Fruit fly (Drosophila melanogaster) whole organism, prepupa: ENCODE measurements around the gene ome.

Experiments used
- Blimp-1 ChIP-seq: fragments of 200-800 bp; sonication (Bioruptor generic); optimal IDR thresholded peaks from 3 replicates; lab custom pipeline; 2017; ENCODE audit warnings: missing biosample characterization, missing genetic modification characterization, mild to moderate bottlenecking, moderate library complexity, missing genetic modification reagents
- CG10631 ChIP-seq: fragments of 200-800 bp; sonication (Bioruptor generic); optimal IDR thresholded peaks from 2 replicates; lab custom pipeline; 2016; ENCODE audit warnings: missing biosample characterization, missing genetic modification characterization
- CG10669 ChIP-seq: fragments of 200-800 bp; sonication (Bioruptor generic); optimal IDR thresholded peaks from 3 replicates; lab custom pipeline; 2018; ENCODE audit warnings: missing biosample characterization, mild to moderate bottlenecking, missing genetic modification characterization, moderate library complexity
- CG15336 ChIP-seq: fragments of 200-800 bp; sonication (Bioruptor generic); IDR thresholded peaks from 2 replicates; pipeline ENCODE4 v1.3.6; 2022; ENCODE audit warnings: missing biosample characterization, missing genetic modification characterization
- CG1621 ChIP-seq: fragments of 200-800 bp; sonication (Bioruptor generic); optimal IDR thresholded peaks from 3 replicates; lab custom pipeline; 2018; ENCODE audit warnings: missing biosample characterization, mild to moderate bottlenecking, missing genetic modification characterization
- CG16779 ChIP-seq: fragments of 200-800 bp; sonication (Bioruptor generic); optimal IDR thresholded peaks from 3 replicates; lab custom pipeline; 2017; ENCODE audit warnings: missing biosample characterization, mild to moderate bottlenecking, missing genetic modification characterization
- CG3032 ChIP-seq: fragments of 200-800 bp; optimal IDR thresholded peaks from 2 replicates; lab custom pipeline; 2019; ENCODE audit warnings: missing biosample characterization, mild to moderate bottlenecking, missing genetic modification characterization, moderate library complexity
- CG32006 ChIP-seq: fragments of 200-800 bp; sonication (Bioruptor generic); optimal IDR thresholded peaks from 3 replicates; lab custom pipeline; 2017; ENCODE audit warnings: missing biosample characterization, mild to moderate bottlenecking, missing genetic modification characterization
- CG34406 ChIP-seq: fragments of 200-800 bp; sonication (Bioruptor generic); optimal IDR thresholded peaks from 3 replicates; lab custom pipeline; 2016; ENCODE audit warnings: missing biosample characterization, missing genetic modification characterization
- CG3919 ChIP-seq: fragments of 200-800 bp; sonication (Bioruptor generic); optimal IDR thresholded peaks from 3 replicates; lab custom pipeline; 2016; ENCODE audit warnings: missing biosample characterization, missing genetic modification characterization
- CG4318 ChIP-seq: fragments of 200-800 bp; sonication (Bioruptor generic); optimal IDR thresholded peaks from 3 replicates; lab custom pipeline; 2017; ENCODE audit warnings: missing biosample characterization, mild to moderate bottlenecking, missing genetic modification characterization
- CG6163 ChIP-seq: fragments of 200-800 bp; sonication (Bioruptor generic); IDR thresholded peaks from 3 replicates; pipeline ENCODE4 v1.3.6; 2022; ENCODE audit warnings: missing biosample characterization, missing genetic modification characterization
- CG6276 ChIP-seq: fragments of 200-800 bp; sonication (Bioruptor generic); optimal IDR thresholded peaks from 2 replicates; lab custom pipeline; 2017; ENCODE audit warnings: missing biosample characterization, mild to moderate bottlenecking, missing genetic modification characterization
- CG6792 ChIP-seq: fragments of 200-800 bp; sonication (Bioruptor generic); optimal IDR thresholded peaks from 3 replicates; lab custom pipeline; 2016; ENCODE audit warnings: missing biosample characterization, missing genetic modification characterization
- CG6808 ChIP-seq: fragments of 200-800 bp; sonication (Bioruptor generic); optimal IDR thresholded peaks from 3 replicates; lab custom pipeline; 2017; ENCODE audit warnings: missing biosample characterization, missing genetic modification characterization, mild to moderate bottlenecking, moderate library complexity, missing genetic modification reagents
- CG7368 ChIP-seq: fragments of 200-800 bp; sonication (Bioruptor generic); optimal IDR thresholded peaks from 3 replicates; lab custom pipeline; 2016; ENCODE audit warnings: missing biosample characterization, missing genetic modification characterization
- CG8119 ChIP-seq: fragments of 200-800 bp; sonication (Bioruptor generic); IDR thresholded peaks from 3 replicates; pipeline ENCODE4 v1.3.6; 2022; ENCODE audit warnings: missing biosample characterization, missing genetic modification characterization
- CG8319 ChIP-seq: fragments of 200-800 bp; sonication (Bioruptor generic); optimal IDR thresholded peaks from 3 replicates; lab custom pipeline; 2016; ENCODE audit warnings: missing biosample characterization, missing genetic modification characterization
- CG8632 ChIP-seq: fragments of 200-800 bp; sonication (Bioruptor generic); optimal IDR thresholded peaks from 3 replicates; lab custom pipeline; 2016; ENCODE audit warnings: missing biosample characterization, missing genetic modification characterization
- CG9139 ChIP-seq: fragments of 200-800 bp; sonication (Bioruptor generic); optimal IDR thresholded peaks from 3 replicates; lab custom pipeline; 2017; ENCODE audit warnings: missing biosample characterization, mild to moderate bottlenecking, missing genetic modification characterization
- Eip93F ChIP-seq: fragments of 200-800 bp; sonication (Bioruptor generic); optimal IDR thresholded peaks from 2 replicates; lab custom pipeline; 2016; ENCODE audit warnings: missing biosample characterization, mild to moderate bottlenecking, missing genetic modification characterization
- Ets21C ChIP-seq: fragments of 200-800 bp; sonication (Bioruptor generic); optimal IDR thresholded peaks from 3 replicates; lab custom pipeline; 2016; ENCODE audit warnings: missing biosample characterization, missing genetic modification characterization
- Ets96B ChIP-seq: fragments of 200-800 bp; optimal IDR thresholded peaks from 2 replicates; lab custom pipeline; 2019; ENCODE audit warnings: missing biosample characterization, mild to moderate bottlenecking, missing genetic modification characterization, moderate library complexity
- Gug ChIP-seq: fragments of 200-800 bp; sonication (Bioruptor generic); IDR thresholded peaks from 2 replicates; pipeline ENCODE4 v1.3.6; 2022; ENCODE audit warnings: missing biosample characterization, missing genetic modification characterization
- Hr39 ChIP-seq: fragments of 200-800 bp; sonication (Bioruptor generic); optimal IDR thresholded peaks from 2 replicates; lab custom pipeline; 2016; ENCODE audit warnings: missing biosample characterization, missing genetic modification characterization
- Lpt ChIP-seq: fragments of 200-800 bp; sonication (Bioruptor generic); optimal IDR thresholded peaks from 3 replicates; lab custom pipeline; 2016; ENCODE audit warnings: missing biosample characterization, missing genetic modification characterization
- Met ChIP-seq: fragments of 200-800 bp; sonication (Bioruptor generic); optimal IDR thresholded peaks from 3 replicates; lab custom pipeline; 2016; ENCODE audit warnings: missing biosample characterization, missing genetic modification characterization
- OdsH ChIP-seq: fragments of 200-800 bp; sonication (Bioruptor generic); optimal IDR thresholded peaks from 3 replicates; lab custom pipeline; 2016; ENCODE audit warnings: missing biosample characterization, missing genetic modification characterization
- Smox ChIP-seq: fragments of 200-800 bp; sonication (Bioruptor generic); optimal IDR thresholded peaks from 3 replicates; lab custom pipeline; 2016; ENCODE audit warnings: missing biosample characterization, missing genetic modification characterization
- Sox102F ChIP-seq: fragments of 200-800 bp; sonication (Bioruptor generic); optimal IDR thresholded peaks from 2 replicates; lab custom pipeline; 2016; ENCODE audit warnings: missing biosample characterization, mild to moderate bottlenecking, missing genetic modification characterization
- Sox15 ChIP-seq: fragments of 200-800 bp; sonication (Bioruptor generic); optimal IDR thresholded peaks from 3 replicates; lab custom pipeline; 2016; ENCODE audit warnings: missing biosample characterization, missing genetic modification characterization
- achi ChIP-seq: fragments of 200-800 bp; sonication (Bioruptor generic); optimal IDR thresholded peaks from 3 replicates; lab custom pipeline; 2016; ENCODE audit warnings: missing biosample characterization, missing genetic modification characterization
- acj6 ChIP-seq: fragments of 200-800 bp; sonication (Bioruptor generic); optimal IDR thresholded peaks from 3 replicates; lab custom pipeline; 2016; ENCODE audit warnings: missing biosample characterization, missing genetic modification characterization
- cyc ChIP-seq: fragments of 200-800 bp; sonication (Bioruptor generic); optimal IDR thresholded peaks from 3 replicates; lab custom pipeline; 2016; ENCODE audit warnings: missing biosample characterization, missing genetic modification characterization
- dsx ChIP-seq: fragments of 200-800 bp; optimal IDR thresholded peaks from 3 replicates; lab custom pipeline; 2019; ENCODE audit warnings: missing biosample characterization, mild to moderate bottlenecking, missing genetic modification characterization, moderate library complexity; ENCODE audit not compliant: poor library complexity, severe bottlenecking
- eg ChIP-seq: fragments of 200-800 bp; sonication (Bioruptor generic); IDR thresholded peaks from 3 replicates; pipeline ENCODE4 v1.3.6; 2022; ENCODE audit warnings: missing biosample characterization, missing genetic modification characterization
- esn ChIP-seq: fragments of 200-800 bp; sonication (Bioruptor generic); optimal IDR thresholded peaks from 2 replicates; lab custom pipeline; 2016; ENCODE audit warnings: missing biosample characterization, mild to moderate bottlenecking, missing genetic modification characterization, moderate library complexity
- fd59A ChIP-seq: fragments of 200-800 bp; sonication (Bioruptor generic); optimal IDR thresholded peaks from 2 replicates; lab custom pipeline; 2017; ENCODE audit warnings: missing biosample characterization, mild to moderate bottlenecking, missing genetic modification characterization, missing genetic modification reagents
- fd85E ChIP-seq: fragments of 200-800 bp; sonication (Bioruptor generic); optimal IDR thresholded peaks from 3 replicates; lab custom pipeline; 2016; ENCODE audit warnings: missing biosample characterization, missing genetic modification characterization
- fkh ChIP-seq: fragments of 200-800 bp; sonication (Bioruptor generic); optimal IDR thresholded peaks from 3 replicates; lab custom pipeline; 2017; ENCODE audit warnings: missing biosample characterization, mild to moderate bottlenecking, missing genetic modification characterization, moderate library complexity
- lz ChIP-seq: fragments of 200-800 bp; sonication (Bioruptor generic); optimal IDR thresholded peaks from 3 replicates; lab custom pipeline; 2016; ENCODE audit warnings: missing biosample characterization, missing genetic modification characterization
- net ChIP-seq: fragments of 200-800 bp; sonication (Bioruptor generic); optimal IDR thresholded peaks from 3 replicates; lab custom pipeline; 2016; ENCODE audit warnings: missing biosample characterization, missing genetic modification characterization
- pdm3 ChIP-seq: fragments of 200-800 bp; sonication (Bioruptor generic); optimal IDR thresholded peaks from 3 replicates; lab custom pipeline; 2016; ENCODE audit warnings: missing biosample characterization, missing genetic modification characterization
- salr ChIP-seq, 2 experiments: fragments of 200-800 bp; sonication (Bioruptor generic); optimal IDR thresholded peaks; 3 replicates each; lab custom pipeline; 2016 to 2018; ENCODE audit warnings: missing biosample characterization in 2 of 2, missing genetic modification characterization in 2 of 2, mild to moderate bottlenecking in 1 of 2
- spab ChIP-seq: fragments of 200-800 bp; sonication (Bioruptor generic); optimal IDR thresholded peaks from 2 replicates; lab custom pipeline; 2017; ENCODE audit warnings: missing biosample characterization, mild to moderate bottlenecking, missing genetic modification characterization, missing genetic modification reagents
- ss ChIP-seq, 2 experiments: fragments of 200-800 bp; sonication (Bioruptor generic); optimal IDR thresholded peaks; 2 replicates in 1 of 2; 3 replicates in 1 of 2; lab custom pipeline; 2017 to 2018; ENCODE audit warnings: mild to moderate bottlenecking in 2 of 2, missing biosample characterization in 2 of 2, missing genetic modification characterization in 2 of 2, moderate library complexity in 1 of 2
- topi ChIP-seq: fragments of 200-800 bp; sonication (Bioruptor generic); optimal IDR thresholded peaks from 3 replicates; lab custom pipeline; 2016; ENCODE audit warnings: missing biosample characterization, missing genetic modification characterization
- vri ChIP-seq: fragments of 200-800 bp; sonication (Bioruptor generic); optimal IDR thresholded peaks from 3 replicates; lab custom pipeline; 2016; ENCODE audit warnings: missing biosample characterization, mild to moderate bottlenecking, missing genetic modification characterization

The ome gene

DNA sequence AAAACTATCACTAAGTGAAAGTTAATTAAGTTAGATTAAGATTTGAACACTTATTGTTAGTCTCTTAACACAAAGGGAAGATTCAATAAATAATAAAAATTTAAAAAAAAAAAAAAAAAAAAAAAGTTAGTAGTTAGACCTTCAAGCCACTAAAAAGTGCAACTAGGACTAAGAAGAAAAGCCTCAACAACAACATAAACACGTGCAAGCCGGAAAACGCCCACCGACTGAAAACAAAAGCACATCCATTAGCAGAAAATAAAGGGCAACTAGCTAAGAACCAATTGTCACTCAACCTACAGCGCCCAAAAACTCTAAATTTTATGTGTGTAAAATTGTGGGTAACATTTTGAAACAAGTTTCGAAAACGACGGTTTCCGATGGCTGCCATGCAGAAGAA is 55.8 kb downstream of the ome start, which contains the start of gene CG13473:
Gene CG13473 (plus strand): TSS at position 301 of the 400 bp plus-strand sequence.
- TF ChIP-seq Sox15 (no peak), CG8632 (GFP tag; lab: Kevin White, UChicago) (no peak), Sox102F (GFP tag; lab: Kevin White, UChicago) (no peak), Ets96B (no peak), CG10669 (GFP tag; lab: Kevin White, UChicago) (no peak), net (GFP tag; lab: Kevin White, UChicago) (no peak), Met (GFP tag; lab: Kevin White, UChicago) (no peak), cyc (no peak), Smox (GFP tag; lab: Kevin White, UChicago) (no peak), CG7368 (GFP tag; lab: Kevin White, UChicago) (no peak), CG10631 (no peak), Blimp-1 (GFP tag; lab: Kevin White, UChicago) (no peak), fkh (GFP tag; lab: Kevin White, UChicago) (no peak), CG34406 (no peak), CG6792 (GFP tag; lab: Kevin White, UChicago) (no peak), Gug (GFP tag; lab: Robert Waterston, UW) (no peak), CG8319 (GFP tag; lab: Kevin White, UChicago) (no peak), CG6808 (GFP tag; lab: Kevin White, UChicago) (no peak), achi (GFP tag; lab: Kevin White, UChicago) (no peak), pdm3 (GFP tag; lab: Kevin White, UChicago) (no peak)

dm6 chr3L:14731790-14732189 is 59.2 kb downstream of the ome start:
- TF ChIP-seq CG8119 (GFP tag; lab: Robert Waterston, UW) (peak; percentile 74; the same call in 2 of the 3 replicates), Hr39 (GFP tag; lab: Kevin White, UChicago) (no peak), CG8319 (GFP tag; lab: Kevin White, UChicago) (no peak), CG34406 (no peak), Met (GFP tag; lab: Kevin White, UChicago) (no peak), OdsH (GFP tag; lab: Kevin White, UChicago) (peak; percentile 30), Sox15 (no peak), Ets21C (GFP tag; lab: Kevin White, UChicago) (no peak), topi (no peak), CG3032 (no peak), CG9139 (GFP tag; lab: Kevin White, UChicago) (peak; percentile 27), pdm3 (GFP tag; lab: Kevin White, UChicago) (no peak), CG6163 (GFP tag; lab: Robert Waterston, UW) (no peak), CG1621 (tag; lab: Kevin White, UChicago) (no peak), cyc (no peak), Gug (GFP tag; lab: Robert Waterston, UW) (no peak), vri (GFP tag; lab: Kevin White, UChicago) (no peak), CG3919 (GFP tag; lab: Kevin White, UChicago) (peak; percentile 33), Smox (GFP tag; lab: Kevin White, UChicago) (no peak), CG6276 (GFP tag; lab: Kevin White, UChicago) (peak; percentile 17), Eip93F (GFP tag; lab: Kevin White, UChicago) (no peak), ss (GFP tag; optimal IDR thresholded peaks at IDR 0.05; lab: Kevin White, UChicago) (peak in 1 of 2 experiments; percentile 33), lz (GFP tag; lab: Kevin White, UChicago) (no peak), CG4318 (GFP tag; lab: Kevin White, UChicago) (peak; percentile 11), dsx (no peak), Ets96B (peak; percentile 47), CG15336 (GFP tag; lab: Robert Waterston, UW) (peak; percentile 61), acj6 (GFP tag; lab: Kevin White, UChicago) (peak; percentile 16), salr (GFP tag; optimal IDR thresholded peaks at IDR 0.05; lab: Kevin White, UChicago) (no peak), CG10669 (GFP tag; lab: Kevin White, UChicago) (peak; percentile 38), CG7368 (GFP tag; lab: Kevin White, UChicago) (no peak), esn (GFP tag; lab: Kevin White, UChicago) (no peak), CG32006 (peak; percentile 58), CG10631 (peak; percentile 60), achi (GFP tag; lab: Kevin White, UChicago) (peak; percentile 46), Blimp-1 (GFP tag; lab: Kevin White, UChicago) (no peak), fd85E (no peak), eg (GFP tag; lab: Robert Waterston, UW) (peak; percentile 56; the same call in 1 of the 3 replicates), fd59A (peak; percentile 21), CG16779 (tag; lab: Kevin White, UChicago) (peak; percentile 22), Lpt (no peak), spab (GFP tag; lab: Kevin White, UChicago) (peak; percentile 19)
